Worm (Caenorhabditis elegans): ENCODE results near the gene zipt-13.

DNA sequence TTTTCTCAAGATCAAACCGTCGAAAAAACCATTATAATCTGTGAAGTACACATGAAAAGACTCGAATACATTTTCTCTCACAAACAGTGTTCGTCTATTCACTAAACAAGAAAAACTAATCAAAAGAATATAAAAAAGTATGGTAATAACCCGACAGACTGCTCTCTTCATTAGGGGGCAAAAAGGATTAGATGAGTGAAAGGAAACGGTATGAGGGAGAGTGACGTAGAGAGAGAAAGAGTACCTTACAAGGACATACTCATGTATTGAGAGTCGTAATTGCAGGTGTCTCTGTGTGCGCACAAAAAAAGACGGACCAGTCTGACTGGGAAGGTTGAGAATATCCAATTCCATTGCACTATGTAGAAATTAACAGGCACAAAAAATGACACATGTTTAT is 12.9 kb upstream of the zipt-13 start:
- TF ChIP-seq unc-39 (tag; optimal IDR thresholded peaks at IDR 0.05) (no peak), egl-27 (tag; optimal IDR thresholded peaks at IDR 0.05) (no peak), ceh-82 (tag; optimal IDR thresholded peaks at IDR 0.05) (no peak), ZK546.5 (tag; optimal IDR thresholded peaks at IDR 0.05) (no peak), gei-8 (GFP tag; optimal IDR thresholded peaks at IDR 0.05) (no peak), ztf-7 (tag; optimal IDR thresholded peaks at IDR 0.05) (no peak), skn-1 (tag; optimal IDR thresholded peaks at IDR 0.05) (no peak), mdl-1 (tag; optimal IDR thresholded peaks at IDR 0.05) (no peak), lsy-2 (tag; optimal IDR thresholded peaks at IDR 0.05) (no peak), pha-4 (GFP tag; IDR thresholded peaks at IDR 0.05) (no peak), pha-4 (tag; optimal IDR thresholded peaks at IDR 0.05) (no peak)

All from whole organism, L4 larva.